Fruit fly (Drosophila melanogaster): Measurements from ENCODE around the gene CG6638.
A peak's percentile ranks its signal among the peaks of the same experiment; 100 is the strongest.

Gene CG6638

DNA sequence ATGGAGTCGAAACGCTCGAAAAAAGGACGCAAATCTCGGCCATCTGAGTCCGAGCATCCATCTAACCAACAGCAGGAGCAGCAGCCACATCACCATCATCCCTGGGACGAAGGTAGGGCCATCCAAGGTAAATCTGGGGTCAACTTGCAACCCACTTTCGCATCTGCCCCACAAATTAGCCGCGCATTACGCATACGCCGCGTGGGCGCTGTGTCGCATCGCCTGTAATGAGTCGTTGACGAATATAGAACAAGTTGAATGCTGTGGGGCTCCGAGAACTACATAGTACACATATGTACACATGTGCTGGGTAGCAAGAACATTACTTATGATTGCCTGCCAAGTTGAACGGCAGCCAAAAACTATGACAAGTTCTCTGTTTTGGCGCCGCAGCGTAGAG is 3.6 kb upstream of the CG6638 start:
- TF ChIP-seq CG33017 (tag; optimal IDR thresholded peaks at IDR 0.05) (no peak), Clk (GFP tag; optimal IDR thresholded peaks at IDR 0.05) (no peak), cnc (optimal IDR thresholded peaks at IDR 0.05) (no peak), CG11617 (GFP tag; optimal IDR thresholded peaks at IDR 0.05) (no peak)

DNA sequence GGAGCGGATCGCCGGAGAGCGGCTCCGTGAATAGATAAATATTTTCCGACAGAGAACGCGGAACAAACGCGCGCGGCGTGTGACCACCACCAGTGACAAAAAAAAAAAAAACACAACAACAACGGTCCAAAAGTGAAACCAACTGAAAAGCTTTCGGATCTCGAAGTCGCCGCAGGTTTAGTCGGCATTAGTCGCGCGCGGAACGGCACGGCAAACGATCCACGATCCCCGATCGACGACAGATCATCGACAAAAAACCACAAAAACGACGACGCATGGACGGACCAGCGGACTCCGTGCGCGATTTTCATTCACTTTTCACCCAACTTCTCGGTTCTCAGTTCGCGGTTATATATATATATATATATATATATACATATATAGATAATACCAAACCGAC is 2.6 kb upstream of the CG6638 start:
- TF ChIP-seq Mnt (GFP tag; optimal IDR thresholded peaks at IDR 0.05) (peak; percentile 22), tj (GFP tag; optimal IDR thresholded peaks at IDR 0.05) (no peak), pad (GFP tag; optimal IDR thresholded peaks at IDR 0.05) (no peak), Hr96 (GFP tag; optimal IDR thresholded peaks at IDR 0.05) (peak; percentile 15), CG12768 (GFP tag; optimal IDR thresholded peaks at IDR 0.05) (peak; percentile 10), CG33017 (tag; optimal IDR thresholded peaks at IDR 0.05) (peak; percentile 13), Clk (GFP tag; optimal IDR thresholded peaks at IDR 0.05) (no peak), kay (GFP tag; ENCODE audit: borderline replicate concordance) (no peak)

DNA sequence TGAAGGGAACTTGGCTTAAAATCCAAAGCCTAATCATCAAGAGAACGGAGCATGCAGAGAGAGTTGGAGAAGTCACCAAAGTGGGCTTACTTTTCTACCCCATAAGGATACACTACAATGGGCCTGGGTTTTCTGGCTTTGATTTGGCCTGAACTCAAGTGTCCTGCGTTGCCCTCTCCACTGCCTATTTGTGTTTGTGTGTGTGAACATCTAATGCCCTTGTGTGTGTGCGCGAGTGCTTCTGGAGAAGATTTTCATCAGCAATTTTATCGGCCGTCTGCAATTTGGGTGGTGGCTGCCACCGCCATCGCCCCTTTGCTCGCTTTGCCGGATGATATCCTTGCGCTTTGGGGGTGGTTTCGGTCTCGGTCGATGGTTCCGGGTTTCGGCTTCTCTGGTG is 15.2 kb downstream of the CG6638 start:
- TF ChIP-seq tj (GFP tag; optimal IDR thresholded peaks at IDR 0.05) (no peak), CG11617 (GFP tag; optimal IDR thresholded peaks at IDR 0.05) (no peak), Crg-1 (GFP tag; optimal IDR thresholded peaks at IDR 0.05) (no peak), cic (GFP tag; optimal IDR thresholded peaks at IDR 0.05) (no peak), Hr96 (GFP tag; optimal IDR thresholded peaks at IDR 0.05) (no peak), kay (GFP tag; ENCODE audit: borderline replicate concordance) (no peak), CG14711 (tag; optimal IDR thresholded peaks at IDR 0.05) (no peak), pad (GFP tag; optimal IDR thresholded peaks at IDR 0.05) (no peak), CG5204 (GFP tag; optimal IDR thresholded peaks at IDR 0.05) (no peak), bab1 (GFP tag; optimal IDR thresholded peaks at IDR 0.05) (no peak), toe (GFP tag; optimal IDR thresholded peaks at IDR 0.05) (no peak), ovo (GFP tag; optimal IDR thresholded peaks at IDR 0.05) (no peak), CG1620 (GFP tag; optimal IDR thresholded peaks at IDR 0.05) (no peak), CG33017 (tag; optimal IDR thresholded peaks at IDR 0.05) (no peak), Clk (GFP tag; optimal IDR thresholded peaks at IDR 0.05) (no peak), cnc (optimal IDR thresholded peaks at IDR 0.05) (no peak), CG7101 (tag; optimal IDR thresholded peaks at IDR 0.05) (no peak), Mnt (GFP tag; optimal IDR thresholded peaks at IDR 0.05) (no peak), CG12768 (GFP tag; optimal IDR thresholded peaks at IDR 0.05) (no peak), CG7045 (GFP tag; optimal IDR thresholded peaks at IDR 0.05) (no peak)

dm6 chr3L:8559754-8560328 is 16.0 kb downstream of the CG6638 start:
- TF ChIP-seq cnc (optimal IDR thresholded peaks at IDR 0.05) (no peak), Crg-1 (GFP tag; optimal IDR thresholded peaks at IDR 0.05) (no peak)

dm6 chr3L:8557018-8557417 is 18.9 kb downstream of the CG6638 start:
- TF ChIP-seq cic (GFP tag; optimal IDR thresholded peaks at IDR 0.05) (no peak), CG33017 (tag; optimal IDR thresholded peaks at IDR 0.05) (no peak), CG11617 (GFP tag; optimal IDR thresholded peaks at IDR 0.05) (no peak), CG7101 (tag; optimal IDR thresholded peaks at IDR 0.05) (no peak), Crg-1 (GFP tag; optimal IDR thresholded peaks at IDR 0.05) (no peak)

DNA sequence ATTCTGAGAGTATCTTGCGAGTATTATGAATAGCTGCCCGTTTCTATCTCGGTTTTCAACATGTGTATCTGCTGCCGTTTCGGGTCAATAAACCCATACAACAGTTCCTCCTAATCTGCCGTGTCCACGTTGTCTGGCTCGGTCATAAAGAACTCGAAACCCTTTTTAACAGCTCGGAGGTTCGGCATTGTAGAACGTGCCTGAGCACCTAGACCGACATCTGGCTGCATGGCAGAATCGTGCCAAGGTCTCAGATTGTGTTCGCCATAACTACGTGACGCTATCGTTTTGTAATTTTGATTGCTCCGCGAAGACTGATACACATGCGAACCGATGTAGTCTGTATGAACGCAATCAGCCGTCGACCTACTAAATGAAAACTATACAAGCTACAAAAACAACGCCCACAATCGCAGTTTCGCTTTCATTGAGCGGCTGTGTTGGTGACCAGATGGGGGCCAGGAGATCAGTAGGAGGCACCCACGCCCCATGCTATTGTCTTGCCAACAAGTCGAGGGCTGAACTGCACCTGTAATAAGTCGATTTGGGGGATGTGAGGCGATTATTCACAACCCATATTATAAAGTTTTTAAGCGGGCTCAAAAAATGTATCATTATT is 21.7 kb downstream of the CG6638 start:
- no peak for TF ChIP-seq Mnt (GFP tag; optimal IDR thresholded peaks at IDR 0.05)
- no peak for TF ChIP-seq CG11617 (GFP tag; optimal IDR thresholded peaks at IDR 0.05)
- peak; percentile 22 for TF ChIP-seq cic (GFP tag; optimal IDR thresholded peaks at IDR 0.05)

DNA sequence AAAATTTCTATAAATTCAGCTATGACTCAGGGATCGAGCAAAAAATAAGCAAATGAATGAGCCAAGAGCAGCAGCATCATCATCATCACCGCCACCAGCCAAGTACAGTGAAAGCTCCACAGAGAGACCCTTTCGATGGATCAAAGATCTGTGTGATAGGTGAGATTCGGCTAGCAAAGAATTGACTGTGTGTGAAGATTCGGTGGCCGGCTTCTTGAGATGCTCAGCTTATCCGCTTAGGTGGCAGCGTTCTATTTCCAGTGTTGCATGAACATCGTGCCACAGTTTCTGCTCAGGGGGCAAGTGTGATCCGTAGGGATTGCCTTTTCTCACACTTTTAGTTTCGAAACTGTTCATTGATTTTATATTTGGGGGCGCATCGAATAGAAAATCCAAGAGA is 22.8 kb downstream of the CG6638 start:
- TF ChIP-seq CG1620 (GFP tag; optimal IDR thresholded peaks at IDR 0.05) (no peak), ovo (GFP tag; optimal IDR thresholded peaks at IDR 0.05) (no peak), Crg-1 (GFP tag; optimal IDR thresholded peaks at IDR 0.05) (no peak), CG12768 (GFP tag; optimal IDR thresholded peaks at IDR 0.05) (no peak), bab1 (GFP tag; optimal IDR thresholded peaks at IDR 0.05) (no peak), CG14711 (tag; optimal IDR thresholded peaks at IDR 0.05) (no peak), Mnt (GFP tag; optimal IDR thresholded peaks at IDR 0.05) (no peak), pad (GFP tag; optimal IDR thresholded peaks at IDR 0.05) (no peak), cnc (optimal IDR thresholded peaks at IDR 0.05) (no peak), cic (GFP tag; optimal IDR thresholded peaks at IDR 0.05) (no peak), kay (GFP tag; ENCODE audit: borderline replicate concordance) (no peak), CG7045 (GFP tag; optimal IDR thresholded peaks at IDR 0.05) (no peak), CG11617 (GFP tag; optimal IDR thresholded peaks at IDR 0.05) (no peak), toe (GFP tag; optimal IDR thresholded peaks at IDR 0.05) (no peak), tj (GFP tag; optimal IDR thresholded peaks at IDR 0.05) (no peak), Hr96 (GFP tag; optimal IDR thresholded peaks at IDR 0.05) (no peak), CG7101 (tag; optimal IDR thresholded peaks at IDR 0.05) (no peak)

All from whole organism, adult.